Fruit fly (Drosophila melanogaster) whole organism, embryonic: ENCODE data around the gene T48.

Experiments used
- Asciz ChIP-seq: fragments of 200-800 bp; sonication (Bioruptor generic); optimal IDR thresholded peaks from 2 replicates; lab custom pipeline; 2017; ENCODE audit warnings: missing biosample characterization, mild to moderate bottlenecking, missing genetic modification characterization, missing genetic modification reagents
- Atf3 ChIP-seq: fragments of 200-800 bp; sonication (Bioruptor generic); optimal IDR thresholded peaks from 3 replicates; lab custom pipeline; 2016; ENCODE audit warnings: missing biosample characterization, missing genetic modification characterization
- Atf6 ChIP-seq: fragments of 200-800 bp; sonication (Bioruptor generic); IDR thresholded peaks from 2 replicates; pipeline ENCODE4 v1.3.6; 2022; ENCODE audit warnings: missing biosample characterization, missing genetic modification characterization
- B-H1 ChIP-seq: fragments of 200-800 bp; sonication (Bioruptor generic); IDR thresholded peaks from 3 replicates; pipeline ENCODE4 v1.3.6; 2022; ENCODE audit warnings: missing biosample characterization, missing genetic modification characterization
- CG11456 ChIP-seq: fragments of 200-800 bp; sonication (Bioruptor generic); IDR thresholded peaks from 3 replicates; pipeline ENCODE4 v1.3.6; 2022; ENCODE audit warnings: missing biosample characterization, missing genetic modification characterization
- CG12104 ChIP-seq: fragments of 200-800 bp; sonication (Bioruptor generic); optimal IDR thresholded peaks from 3 replicates; lab custom pipeline; 2016; ENCODE audit warnings: missing biosample characterization, missing genetic modification characterization
- CG13894 ChIP-seq: fragments of 200-800 bp; sonication (Bioruptor generic); optimal IDR thresholded peaks from 3 replicates; lab custom pipeline; 2018; ENCODE audit warnings: missing biosample characterization, mild to moderate bottlenecking, missing genetic modification characterization, moderate library complexity
- CG16779 ChIP-seq: fragments of 200-800 bp; sonication (Bioruptor generic); IDR thresholded peaks from 2 replicates; pipeline ENCODE4 v1.3.6; 2022; ENCODE audit warnings: missing biosample characterization, missing genetic modification characterization
- CG1792 ChIP-seq: fragments of 200-800 bp; sonication (Bioruptor generic); optimal IDR thresholded peaks from 2 replicates; lab custom pipeline; 2016; ENCODE audit warnings: missing biosample characterization, missing genetic modification characterization
- CG4707 ChIP-seq: fragments of 200-800 bp; sonication (Bioruptor generic); optimal IDR thresholded peaks from 2 replicates; lab custom pipeline; 2018; ENCODE audit warnings: missing biosample characterization, mild to moderate bottlenecking, missing genetic modification characterization, moderate library complexity
- CG7987 ChIP-seq: fragments of 200-800 bp; sonication (Bioruptor generic); optimal IDR thresholded peaks from 2 replicates; lab custom pipeline; 2018; ENCODE audit warnings: missing biosample characterization, mild to moderate bottlenecking, missing genetic modification characterization, moderate library complexity
- CG8944 ChIP-seq: fragments of 200-800 bp; sonication (Bioruptor generic); optimal IDR thresholded peaks from 3 replicates; lab custom pipeline; 2016; ENCODE audit warnings: missing biosample characterization, missing genetic modification characterization
- CG9727 ChIP-seq: fragments of 200-800 bp; sonication (Bioruptor generic); optimal IDR thresholded peaks from 3 replicates; lab custom pipeline; 2017; ENCODE audit warnings: missing biosample characterization, mild to moderate bottlenecking, missing genetic modification characterization
- CG9932 ChIP-seq: fragments of 200-800 bp; sonication (Bioruptor generic); IDR thresholded peaks from 2 replicates; pipeline ENCODE4 v1.3.6; 2022; ENCODE audit warnings: missing biosample characterization, missing genetic modification characterization
- CTCF ChIP-seq: fragments of 200-800 bp; sonication (Bioruptor generic); optimal IDR thresholded peaks from 2 replicates; lab custom pipeline; 2017; ENCODE audit warnings: missing biosample characterization, mild to moderate bottlenecking, missing genetic modification characterization, moderate library complexity
- CoRest ChIP-seq: fragments of 200-800 bp; sonication (Bioruptor generic); optimal IDR thresholded peaks from 3 replicates; lab custom pipeline; 2018; ENCODE audit warnings: missing biosample characterization, mild to moderate bottlenecking, missing genetic modification characterization, moderate library complexity
- Dll ChIP-seq: fragments of 200-800 bp; sonication (Bioruptor generic); IDR thresholded peaks from 4 replicates; pipeline ENCODE4 v1.3.6; 2022; ENCODE audit warnings: missing biosample characterization, missing genetic modification characterization; ENCODE audit not compliant: partially characterized antibody
- Doc2 ChIP-seq: fragments of 200-800 bp; sonication (Bioruptor generic); IDR thresholded peaks from 2 replicates; pipeline ENCODE4 v1.3.6; 2022; ENCODE audit warnings: missing biosample characterization, missing genetic modification characterization
- Dp ChIP-seq: fragments of 200-800 bp; sonication (Bioruptor generic); optimal IDR thresholded peaks from 2 replicates; lab custom pipeline; 2018; ENCODE audit warnings: missing biosample characterization, mild to moderate bottlenecking, missing genetic modification characterization, moderate library complexity
- E2f1 ChIP-seq: fragments of 200-800 bp; sonication (Bioruptor generic); IDR thresholded peaks from 2 replicates; pipeline ENCODE4 v1.3.6; 2022; ENCODE audit warnings: missing biosample characterization, missing genetic modification characterization
- HLHmδ ChIP-seq: fragments of 200-800 bp; sonication (Bioruptor generic); optimal IDR thresholded peaks from 2 replicates; lab custom pipeline; 2018; ENCODE audit warnings: missing biosample characterization, mild to moderate bottlenecking, missing genetic modification characterization, moderate library complexity
- Hey ChIP-seq: fragments of 200-800 bp; sonication (Bioruptor generic); optimal IDR thresholded peaks from 3 replicates; lab custom pipeline; 2018; ENCODE audit warnings: missing biosample characterization, mild to moderate bottlenecking, missing genetic modification characterization
- Hsf ChIP-seq: fragments of 200-800 bp; sonication (Bioruptor generic); optimal IDR thresholded peaks from 3 replicates; lab custom pipeline; 2016; ENCODE audit warnings: missing biosample characterization, missing genetic modification characterization
- Optix ChIP-seq: fragments of 200-800 bp; sonication (Bioruptor generic); IDR thresholded peaks from 3 replicates; pipeline ENCODE4 v1.3.6; 2022; ENCODE audit warnings: missing biosample characterization, missing genetic modification characterization
- Rx ChIP-seq: fragments of 200-800 bp; sonication (Bioruptor generic); IDR thresholded peaks from 2 replicates; pipeline ENCODE4 v1.3.6; 2022; ENCODE audit warnings: missing biosample characterization, missing genetic modification characterization
- Six4 ChIP-seq: fragments of 200-800 bp; sonication (Bioruptor generic); optimal IDR thresholded peaks from 2 replicates; lab custom pipeline; 2016; ENCODE audit warnings: missing biosample characterization, missing genetic modification characterization
- Sox100B ChIP-seq: fragments of 200-800 bp; sonication (Bioruptor generic); optimal IDR thresholded peaks from 3 replicates; lab custom pipeline; 2018; ENCODE audit warnings: missing biosample characterization, mild to moderate bottlenecking, missing genetic modification characterization
- Trl ChIP-seq, 3 experiments: fragments of >200 bp in 2 of 3; fragments of 200-800 bp in 1 of 3; sonication (Bioruptor generic) in 1 of 3; optimal IDR thresholded peaks; 2 replicates in 1 of 3; 3 replicates in 2 of 3; lab custom pipeline; 2016 to 2017; ENCODE audit warnings: missing biosample characterization in 1 of 3, missing genetic modification characterization in 1 of 3
- Vsx1 ChIP-seq: fragments of 200-800 bp; sonication (Bioruptor generic); optimal IDR thresholded peaks from 2 replicates; lab custom pipeline; 2017; ENCODE audit warnings: missing biosample characterization, mild to moderate bottlenecking, missing genetic modification characterization, missing genetic modification reagents
- amos ChIP-seq: fragments of 200-800 bp; sonication (Bioruptor generic); IDR thresholded peaks from 2 replicates; pipeline ENCODE4 v1.3.6; 2022; ENCODE audit warnings: missing biosample characterization, missing genetic modification characterization; ENCODE audit not compliant: partially characterized antibody
- ara ChIP-seq: fragments of 200-800 bp; sonication (Bioruptor generic); IDR thresholded peaks from 2 replicates; pipeline ENCODE4 v1.3.6; 2022; ENCODE audit warnings: missing biosample characterization, missing genetic modification characterization
- ash1 ChIP-seq: fragments of 200-800 bp; sonication (Bioruptor generic); optimal IDR thresholded peaks from 2 replicates; lab custom pipeline; 2018; ENCODE audit warnings: missing biosample characterization, mild to moderate bottlenecking, missing genetic modification characterization
- bcd ChIP-seq: fragments of 200-800 bp; sonication (Bioruptor generic); optimal IDR thresholded peaks from 2 replicates; lab custom pipeline; 2017; ENCODE audit warnings: missing biosample characterization, mild to moderate bottlenecking, missing genetic modification characterization
- croc ChIP-seq: fragments of 200-800 bp; sonication (Bioruptor generic); conservative IDR thresholded peaks from 3 replicates; pipeline ENCODE4 v1.3.6; 2022; ENCODE audit warnings: missing biosample characterization, missing genetic modification characterization
- dan ChIP-seq: fragments of 200-800 bp; sonication (Bioruptor generic); IDR thresholded peaks from 2 replicates; pipeline ENCODE4 v1.3.6; 2022; ENCODE audit warnings: missing biosample characterization, missing genetic modification characterization
- dmrt11E ChIP-seq: fragments of 200-800 bp; sonication (Bioruptor generic); optimal IDR thresholded peaks from 3 replicates; lab custom pipeline; 2018; ENCODE audit warnings: missing biosample characterization, mild to moderate bottlenecking, missing genetic modification characterization, moderate library complexity
- dmrt99B ChIP-seq: fragments of 200-800 bp; sonication (Bioruptor generic); optimal IDR thresholded peaks from 2 replicates; lab custom pipeline; 2018; ENCODE audit warnings: missing biosample characterization, mild to moderate bottlenecking, missing genetic modification characterization, moderate library complexity
- ems ChIP-seq: fragments of 200-800 bp; sonication (Bioruptor generic); optimal IDR thresholded peaks from 3 replicates; lab custom pipeline; 2016; ENCODE audit warnings: missing biosample characterization, missing genetic modification characterization
- fd102C ChIP-seq: fragments of 200-800 bp; sonication (Bioruptor generic); optimal IDR thresholded peaks from 2 replicates; lab custom pipeline; 2018; ENCODE audit warnings: missing biosample characterization, mild to moderate bottlenecking, missing genetic modification characterization, moderate library complexity
- fd96Cb ChIP-seq: fragments of 200-800 bp; sonication (Bioruptor generic); optimal IDR thresholded peaks from 2 replicates; lab custom pipeline; 2018; ENCODE audit warnings: missing biosample characterization, mild to moderate bottlenecking, missing genetic modification characterization, moderate library complexity
- hb ChIP-seq: fragments of 200-800 bp; sonication (Bioruptor generic); IDR thresholded peaks from 3 replicates; pipeline ENCODE4 v1.3.6; 2022; ENCODE audit warnings: missing biosample characterization, missing genetic modification characterization; ENCODE audit not compliant: partially characterized antibody
- ken ChIP-seq: fragments of 200-800 bp; sonication (Bioruptor generic); IDR thresholded peaks from 3 replicates; pipeline ENCODE4 v1.3.6; 2022; ENCODE audit warnings: missing biosample characterization, missing genetic modification characterization
- phol ChIP-seq: fragments of 200-800 bp; sonication (Bioruptor generic); optimal IDR thresholded peaks from 3 replicates; lab custom pipeline; 2018; ENCODE audit warnings: missing biosample characterization, mild to moderate bottlenecking, missing genetic modification characterization, moderate library complexity
- ranshi ChIP-seq: fragments of 200-800 bp; sonication (Bioruptor generic); IDR thresholded peaks from 2 replicates; pipeline ENCODE4 v1.3.6; 2022; ENCODE audit warnings: missing biosample characterization, missing genetic modification characterization
- sd ChIP-seq: fragments of 200-800 bp; sonication (Bioruptor generic); optimal IDR thresholded peaks from 3 replicates; lab custom pipeline; 2018; ENCODE audit warnings: missing biosample characterization, mild to moderate bottlenecking, missing genetic modification characterization, moderate library complexity
- shn ChIP-seq: fragments of 200-800 bp; sonication (Bioruptor generic); optimal IDR thresholded peaks from 3 replicates; lab custom pipeline; 2016; ENCODE audit warnings: missing biosample characterization, missing genetic modification characterization
- slbo ChIP-seq: fragments of 200-800 bp; sonication (Bioruptor generic); IDR thresholded peaks from 2 replicates; pipeline ENCODE4 v1.3.6; 2022; ENCODE audit warnings: missing biosample characterization, missing genetic modification characterization
- slou ChIP-seq: fragments of 200-800 bp; sonication (Bioruptor generic); optimal IDR thresholded peaks from 3 replicates; lab custom pipeline; 2016; ENCODE audit warnings: missing biosample characterization, missing genetic modification characterization
- sob ChIP-seq: fragments of 200-800 bp; sonication (Bioruptor generic); IDR thresholded peaks from 2 replicates; pipeline ENCODE4 v1.3.6; 2022; ENCODE audit warnings: missing biosample characterization, missing genetic modification characterization
- sug ChIP-seq: fragments of 200-800 bp; optimal IDR thresholded peaks from 2 replicates; lab custom pipeline; 2019; ENCODE audit warnings: missing biosample characterization, mild to moderate bottlenecking, missing genetic modification characterization, moderate library complexity
- trem ChIP-seq: fragments of 200-800 bp; optimal IDR thresholded peaks from 3 replicates; lab custom pipeline; 2019; ENCODE audit warnings: missing biosample characterization, mild to moderate bottlenecking, missing genetic modification characterization, moderate library complexity
- yki ChIP-seq: fragments of >200 bp; optimal IDR thresholded peaks from 3 replicates; lab custom pipeline; 2018
- z ChIP-seq: fragments of 200-800 bp; sonication (Bioruptor generic); IDR thresholded peaks from 3 replicates; pipeline ENCODE4 v1.3.6; 2022; ENCODE audit warnings: missing biosample characterization, missing genetic modification characterization

T48 gene

DNA sequence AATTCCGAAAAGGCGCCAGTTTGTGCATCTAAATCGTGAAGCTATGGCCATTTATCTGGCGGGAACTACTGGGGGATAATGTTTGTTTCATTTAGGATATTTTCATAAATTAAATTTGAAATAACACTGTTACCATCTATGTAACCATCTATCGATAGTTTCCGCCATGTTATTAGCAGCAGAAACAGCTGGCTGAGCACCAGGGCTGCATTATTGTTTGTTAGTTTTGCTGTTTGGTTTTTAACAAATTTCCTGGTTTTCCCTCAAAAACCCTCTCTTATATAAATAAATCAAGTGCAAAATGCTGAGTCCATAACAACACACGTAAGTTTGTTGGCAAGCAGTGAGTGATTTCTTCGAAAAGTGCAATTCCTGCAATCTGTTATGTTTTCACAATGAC, 5.1 kb upstream of the T48 start, which contains the start of gene CG5500 (continued):
- no peak for TF ChIP-seq CG13894 (tag; lab: Kevin White, UChicago)
- no peak for TF ChIP-seq CG9932 (GFP tag; lab: Robert Waterston, UW)
- no peak for TF ChIP-seq Sox100B
- no peak for TF ChIP-seq Atf6 (GFP tag; lab: Robert Waterston, UW)
- TF ChIP-seq ems: no peak
- TF ChIP-seq shn (GFP tag; lab: Kevin White, UChicago): no peak
- TF ChIP-seq z (GFP tag; lab: Robert Waterston, UW): no peak
- TF ChIP-seq CG4707 (GFP tag; lab: Kevin White, UChicago): no peak
- no peak for TF ChIP-seq HLHmδ (GFP tag; lab: Kevin White, UChicago)
- no peak for TF ChIP-seq E2f1 (GFP tag; lab: Robert Waterston, UW)
- TF ChIP-seq fd96Cb (tag; lab: Kevin White, UChicago): no peak
- TF ChIP-seq Doc2 (GFP tag; lab: Robert Waterston, UW): no peak
- no peak for TF ChIP-seq ranshi (GFP tag; lab: Robert Waterston, UW)
- TF ChIP-seq slou (GFP tag; lab: Kevin White, UChicago): no peak
- TF ChIP-seq croc (GFP tag; lab: Robert Waterston, UW): no peak
- no peak for TF ChIP-seq CG12104 (GFP tag; lab: Kevin White, UChicago)
- TF ChIP-seq slbo (GFP tag; lab: Robert Waterston, UW): no peak
- no peak for TF ChIP-seq CG7987 (GFP tag; lab: Kevin White, UChicago)
- TF ChIP-seq yki (lab: Kevin White, UChicago): no peak
- no peak for TF ChIP-seq sd (tag; lab: Kevin White, UChicago)
- no peak for TF ChIP-seq Atf3 (GFP tag; lab: Kevin White, UChicago)
- TF ChIP-seq CG9727 (GFP tag; lab: Kevin White, UChicago): no peak
- TF ChIP-seq dan (GFP tag; lab: Robert Waterston, UW): no peak
- TF ChIP-seq Optix (GFP tag; lab: Robert Waterston, UW): no peak
- no peak for TF ChIP-seq Asciz (GFP tag; lab: Kevin White, UChicago)
- TF ChIP-seq CG11456: no peak
- peak; percentile 55 for TF ChIP-seq amos (GFP tag; lab: Robert Waterston, UW)
- no peak for TF ChIP-seq CoRest (tag; lab: Kevin White, UChicago)
- peak; percentile 10 for TF ChIP-seq sug (tag; lab: Kevin White, UChicago)
- no peak for TF ChIP-seq B-H1
- TF ChIP-seq phol (tag; lab: Kevin White, UChicago): peak; percentile 93
- TF ChIP-seq dmrt99B: no peak
- peak; percentile 64 for TF ChIP-seq Dp (GFP tag; lab: Kevin White, UChicago)
- no peak for TF ChIP-seq Hey (tag; lab: Kevin White, UChicago)
- TF ChIP-seq Six4: no peak
- TF ChIP-seq bcd (GFP tag; lab: Kevin White, UChicago): no peak
- no peak for TF ChIP-seq CG1792
- TF ChIP-seq ara (GFP tag; lab: Robert Waterston, UW): no peak
- no peak for TF ChIP-seq ken (GFP tag; lab: Robert Waterston, UW)
- no peak for TF ChIP-seq hb (GFP tag; lab: Robert Waterston, UW)
- no peak for TF ChIP-seq dmrt11E (tag; lab: Kevin White, UChicago)
- TF ChIP-seq Hsf (GFP tag; lab: Kevin White, UChicago): no peak
- TF ChIP-seq fd102C: no peak
- TF ChIP-seq Trl (optimal IDR thresholded peaks at IDR 0.05; lab: Kevin White, UChicago): no peak
- no peak for TF ChIP-seq Trl (GFP tag; optimal IDR thresholded peaks at IDR 0.05; lab: Kevin White, UChicago)
- TF ChIP-seq ash1 (GFP tag; lab: Kevin White, UChicago): no peak
- TF ChIP-seq Dll (GFP tag; lab: Robert Waterston, UW): peak; percentile 10; the same call in 3 of the 4 replicates
- TF ChIP-seq CTCF (GFP tag; lab: Kevin White, UChicago): no peak
- TF ChIP-seq Vsx1 (GFP tag; lab: Kevin White, UChicago): no peak
- TF ChIP-seq Rx (GFP tag; lab: Robert Waterston, UW): no peak
- TF ChIP-seq CG16779 (GFP tag; lab: Robert Waterston, UW): no peak
- TF ChIP-seq trem (tag; lab: Kevin White, UChicago): peak; percentile 23
- TF ChIP-seq sob (GFP tag; lab: Robert Waterston, UW): no peak
- no peak for TF ChIP-seq CG8944 (GFP tag; lab: Kevin White, UChicago)
